Worm (Caenorhabditis elegans): ENCODE results near the gene nspb-1.

- TF ChIP-seq ama-1 (optimal IDR thresholded peaks at IDR 0.05), result no peak
- no peak for TF ChIP-seq ceh-13 (GFP tag; optimal IDR thresholded peaks at IDR 0.05)
- no peak for TF ChIP-seq flt-1 (GFP tag; IDR thresholded peaks at IDR 0.05)
- no peak for TF ChIP-seq tra-4 (tag; optimal IDR thresholded peaks at IDR 0.05)
- TF ChIP-seq ets-7 (tag; optimal IDR thresholded peaks at IDR 0.05), result no peak
- no peak for TF ChIP-seq ceh-36 (tag; optimal IDR thresholded peaks at IDR 0.05)
- no peak for TF ChIP-seq aly-1 (tag; optimal IDR thresholded peaks at IDR 0.05)
- TF ChIP-seq B0310.2 (tag; optimal IDR thresholded peaks at IDR 0.05), result no peak
- no peak for TF ChIP-seq tbx-37 (GFP tag; conservative IDR thresholded peaks at IDR 0.05)
- no peak for TF ChIP-seq sea-1 (GFP tag; conservative IDR thresholded peaks at IDR 0.05)
These were observed 5.0 kb upstream of the nspb-1 start, which contains the start of gene F38A5.22 for ce11 chrIV:6595912-6596311.

Measured in whole organism, early embryonic.